Worm (Caenorhabditis elegans) whole organism, L2 larva: ENCODE results near the gene rpb-9.

Experiments used
- ama-1 ChIP-seq: fragments of 150-350 bp; optimal IDR thresholded peaks from 2 replicates; lab custom pipeline; 2018; ENCODE audit warnings: inconsistent platforms
- mdl-1 ChIP-seq, 2 experiments: fragments of 150-350 bp in 1 of 2; sonication (generic microtip) in 1 of 2; optimal IDR thresholded peaks; 2 replicates each; lab custom pipeline; 2017; ENCODE audit warnings: missing biosample characterization in 2 of 2, missing genetic modification characterization in 2 of 2
- nhr-12 ChIP-seq: fragments of 150-350 bp; optimal IDR thresholded peaks from 2 replicates; lab custom pipeline; 2014; ENCODE audit warnings: missing biosample characterization, missing genetic modification characterization
- nhr-77 ChIP-seq: fragments of 150-350 bp; optimal IDR thresholded peaks from 2 replicates; lab custom pipeline; 2014; ENCODE audit warnings: missing biosample characterization, missing genetic modification characterization
- peb-1 ChIP-seq: fragments of 150-350 bp; optimal IDR thresholded peaks from 2 replicates; lab custom pipeline; 2014; ENCODE audit warnings: missing biosample characterization, missing genetic modification characterization
- snpc-4 ChIP-seq: fragments of 150-350 bp; optimal IDR thresholded peaks from 2 replicates; lab custom pipeline; 2014; ENCODE audit warnings: missing biosample characterization, missing genetic modification characterization
- zag-1 ChIP-seq: fragments of 150-350 bp; optimal IDR thresholded peaks from 2 replicates; lab custom pipeline; 2014; ENCODE audit warnings: missing biosample characterization, missing genetic modification characterization

- TF ChIP-seq nhr-77 (no peak), mdl-1 (tag; optimal IDR thresholded peaks at IDR 0.05; lab: Kevin White, UChicago) (no peak), zag-1 (tag; lab: Kevin White, UChicago) (no peak), ama-1 (no peak), snpc-4 (tag; lab: Kevin White, UChicago) (no peak), peb-1 (tag; lab: Kevin White, UChicago) (no peak), nhr-12 (tag; lab: Kevin White, UChicago) (no peak)
These were observed 2.0 kb downstream of the rpb-9 start, which contains the start of gene Y97E10AR.4 for ce11 chrV:8010103-8010502.
